Fruit fly (Drosophila melanogaster) whole organism, pupa: ENCODE results near the gene CG14718.
A peak's percentile ranks its signal among the peaks of the same experiment; 100 is the strongest.

Source experiments
- CG12605 ChIP-seq: fragments of 200-800 bp; sonication (Bioruptor generic); IDR thresholded peaks from 2 replicates; pipeline ENCODE4 v1.3.6; 2022; ENCODE audit warnings: missing biosample characterization, missing genetic modification characterization
- CG13204 ChIP-seq: fragments of 200-800 bp; sonication (Bioruptor generic); optimal IDR thresholded peaks from 2 replicates; lab custom pipeline; 2018; ENCODE audit warnings: missing biosample characterization, mild to moderate bottlenecking, missing genetic modification characterization, moderate library complexity
- CG4496 ChIP-seq: fragments of 200-800 bp; sonication (Bioruptor generic); IDR thresholded peaks from 3 replicates; pipeline ENCODE4 v1.3.6; 2022; ENCODE audit warnings: missing biosample characterization, missing genetic modification characterization
- CG8301 ChIP-seq: fragments of 200-800 bp; sonication (Bioruptor generic); optimal IDR thresholded peaks from 2 replicates; lab custom pipeline; 2018; ENCODE audit warnings: missing biosample characterization, mild to moderate bottlenecking, missing genetic modification characterization

DNA sequence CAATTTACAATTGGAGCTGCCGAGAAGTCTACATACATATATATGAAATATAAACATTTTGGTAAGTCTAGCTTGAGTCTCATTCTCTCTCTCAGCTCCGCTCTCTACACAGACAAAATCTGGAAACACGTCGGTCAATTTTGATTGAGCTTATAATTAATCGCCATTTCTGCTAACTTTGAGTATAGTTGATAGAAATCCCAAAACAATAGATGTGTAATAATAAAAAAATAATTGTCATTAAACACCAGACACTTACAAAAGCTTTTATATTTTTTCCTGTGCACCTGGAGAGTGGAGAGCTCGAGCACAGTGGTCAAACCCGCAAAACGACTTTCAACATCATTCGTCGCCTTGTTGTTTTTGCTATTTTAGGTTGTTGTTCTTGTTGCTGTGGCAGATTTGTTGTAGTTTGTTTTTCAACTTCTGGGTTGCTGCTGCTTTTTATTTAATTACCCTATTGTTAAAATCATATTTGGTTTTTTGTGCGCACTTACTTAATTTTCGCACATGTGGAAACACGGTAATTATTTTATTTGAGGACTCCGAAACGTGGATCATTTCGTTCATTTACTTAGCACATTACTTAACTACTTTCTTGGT lies 43.7 kb upstream of the CG14718 start:
- TF ChIP-seq CG13204 (GFP tag; lab: Kevin White, UChicago) (peak; percentile 96), CG8301 (tag; lab: Kevin White, UChicago) (peak; percentile 99), CG4496 (GFP tag; lab: Robert Waterston, UW) (peak; percentile 99), CG12605 (GFP tag; lab: Robert Waterston, UW) (peak; percentile 99)
